Worm (Caenorhabditis elegans): ENCODE results near the gene F56D6.9.

Gene F56D6.9

DNA sequence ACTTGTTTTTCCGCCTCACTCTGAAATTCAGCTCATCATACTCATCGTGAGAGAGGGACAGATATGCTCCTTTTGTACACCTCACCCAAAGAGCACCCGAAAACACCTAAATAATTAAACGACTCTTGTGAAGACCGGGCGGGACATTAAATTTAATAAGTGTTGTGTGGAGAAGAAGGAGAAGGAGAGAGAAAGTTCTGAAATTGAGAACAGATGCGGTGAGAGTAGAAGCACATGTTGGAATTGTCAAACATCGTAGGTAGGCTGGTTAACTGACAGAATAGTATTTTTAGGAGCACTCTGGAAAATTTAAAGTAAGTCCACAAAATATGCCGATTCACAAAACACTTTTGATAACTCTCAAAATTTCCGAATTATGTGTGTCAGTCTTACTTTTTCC lies 38.6 kb upstream of the F56D6.9 start:
- no peak for TF ChIP-seq sptf-1 (tag; optimal IDR thresholded peaks at IDR 0.05)
- TF ChIP-seq zip-8 (tag; optimal IDR thresholded peaks at IDR 0.05): no peak

ce11 chrIV:3854606-3855005 lies 37.5 kb upstream of the F56D6.9 start:
- no peak for TF ChIP-seq M03D4.4 (tag; optimal IDR thresholded peaks at IDR 0.05)
- no peak for TF ChIP-seq nhr-237 (tag; optimal IDR thresholded peaks at IDR 0.05)
- no peak for TF ChIP-seq blmp-1 (tag; optimal IDR thresholded peaks at IDR 0.05)
- TF ChIP-seq sem-2 (GFP tag; optimal IDR thresholded peaks at IDR 0.05): no peak
- no peak for TF ChIP-seq mep-1 (tag; optimal IDR thresholded peaks at IDR 0.05)
- no peak for TF ChIP-seq ces-1 (GFP tag; optimal IDR thresholded peaks at IDR 0.05)
- peak; percentile 41 for TF ChIP-seq sptf-1 (tag; optimal IDR thresholded peaks at IDR 0.05)
- TF ChIP-seq nhr-12 (tag; optimal IDR thresholded peaks at IDR 0.05): no peak
- TF ChIP-seq cnd-1 (tag; optimal IDR thresholded peaks at IDR 0.05): no peak
- peak; percentile 50 for TF ChIP-seq mls-2 (tag; optimal IDR thresholded peaks at IDR 0.05)
- TF ChIP-seq flh-1 (GFP tag; optimal IDR thresholded peaks at IDR 0.05): peak; percentile 17
- no peak for TF ChIP-seq snpc-4 (tag; optimal IDR thresholded peaks at IDR 0.05)
- no peak for TF ChIP-seq drap-1 (GFP tag; optimal IDR thresholded peaks at IDR 0.05)
- no peak for TF ChIP-seq nhr-76 (tag; optimal IDR thresholded peaks at IDR 0.05)
- TF ChIP-seq elt-3 (tag; optimal IDR thresholded peaks at IDR 0.05): no peak
- no peak for TF ChIP-seq elt-1 (tag; optimal IDR thresholded peaks at IDR 0.05; ENCODE audit: borderline replicate concordance, insufficient read depth)
- TF ChIP-seq ceh-39 (tag; optimal IDR thresholded peaks at IDR 0.05): no peak
- TF ChIP-seq ztf-11 (tag; optimal IDR thresholded peaks at IDR 0.05): no peak
- no peak for TF ChIP-seq pha-4 (tag; optimal IDR thresholded peaks at IDR 0.05)
- no peak for TF ChIP-seq nhr-28 (tag; optimal IDR thresholded peaks at IDR 0.05)
- no peak for TF ChIP-seq lin-32 (GFP tag; optimal IDR thresholded peaks at IDR 0.05)
- TF ChIP-seq lsy-2 (tag; optimal IDR thresholded peaks at IDR 0.05): no peak
- no peak for TF ChIP-seq lin-13 (tag; optimal IDR thresholded peaks at IDR 0.05)
- no peak for TF ChIP-seq nhr-2 (tag; optimal IDR thresholded peaks at IDR 0.05)
- TF ChIP-seq ceh-83 (GFP tag; optimal IDR thresholded peaks at IDR 0.05): no peak
- TF ChIP-seq unc-62 (GFP tag; optimal IDR thresholded peaks at IDR 0.05): no peak
- TF ChIP-seq unc-120 (tag; optimal IDR thresholded peaks at IDR 0.05; ENCODE audit: poor library complexity, severe bottlenecking): peak; percentile 15
- TF ChIP-seq bed-3 (GFP tag; optimal IDR thresholded peaks at IDR 0.05): no peak
- TF ChIP-seq mab-5 (tag; optimal IDR thresholded peaks at IDR 0.05): no peak
- TF ChIP-seq ceh-43 (GFP tag; optimal IDR thresholded peaks at IDR 0.05): no peak
- TF ChIP-seq tbx-8 (GFP tag; optimal IDR thresholded peaks at IDR 0.05): no peak
- TF ChIP-seq zip-8 (tag; optimal IDR thresholded peaks at IDR 0.05): no peak
- TF ChIP-seq hlh-1 (tag; optimal IDR thresholded peaks at IDR 0.05): no peak

DNA sequence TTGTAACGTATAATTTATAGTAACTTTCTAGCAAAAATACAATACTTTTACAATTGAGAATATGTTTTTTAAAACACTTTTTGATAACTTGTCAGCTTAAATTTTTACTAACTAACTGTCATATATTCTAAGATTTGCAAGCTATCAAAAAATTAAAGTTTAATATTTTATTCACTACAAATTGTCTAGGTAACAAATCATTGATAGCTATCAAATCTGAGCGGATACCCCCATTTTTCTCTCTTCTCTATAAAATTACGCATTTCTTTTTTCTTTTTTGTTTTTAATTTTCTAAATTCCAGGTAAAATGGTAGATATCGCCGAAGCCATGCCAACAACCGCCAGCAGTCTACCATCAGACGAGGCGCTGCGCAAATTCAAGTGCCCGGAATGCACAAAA lies 36.6 kb upstream of the F56D6.9 start, which contains the start of gene zag-1:
zag-1 (plus strand) TSS at position 301 of the 400 bp plus-strand sequence.
- TF ChIP-seq lin-32 (GFP tag; optimal IDR thresholded peaks at IDR 0.05): no peak
- peak; percentile 4 for TF ChIP-seq blmp-1 (tag; optimal IDR thresholded peaks at IDR 0.05)
- TF ChIP-seq ceh-83 (GFP tag; optimal IDR thresholded peaks at IDR 0.05): no peak

DNA sequence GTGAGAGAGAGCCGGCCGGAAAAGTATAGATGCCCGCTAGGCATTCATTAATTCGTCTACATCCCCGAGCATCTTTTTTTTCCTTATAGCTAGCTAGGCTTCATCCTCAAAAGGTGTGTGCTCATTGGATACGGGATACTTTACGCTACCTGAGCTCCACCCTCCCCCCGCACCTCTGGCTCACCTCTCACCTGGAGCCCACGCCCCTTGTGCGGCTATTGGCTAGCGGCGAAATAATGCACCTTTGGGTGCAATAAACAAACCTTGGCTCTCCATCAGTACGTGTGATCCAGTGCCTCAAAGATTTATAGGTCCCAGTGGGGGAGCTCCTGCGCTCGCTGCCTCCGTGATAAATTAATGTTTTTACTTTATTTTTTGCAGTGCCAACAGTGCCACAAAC lies 35.9 kb upstream of the F56D6.9 start:
- TF ChIP-seq ceh-39 (tag; optimal IDR thresholded peaks at IDR 0.05) (no peak), lin-13 (tag; optimal IDR thresholded peaks at IDR 0.05) (no peak), lin-32 (GFP tag; optimal IDR thresholded peaks at IDR 0.05) (no peak), nhr-76 (tag; optimal IDR thresholded peaks at IDR 0.05) (no peak), M03D4.4 (tag; optimal IDR thresholded peaks at IDR 0.05) (no peak), elt-1 (tag; optimal IDR thresholded peaks at IDR 0.05; ENCODE audit: borderline replicate concordance, insufficient read depth) (no peak), tbx-8 (GFP tag; optimal IDR thresholded peaks at IDR 0.05) (no peak), sptf-1 (tag; optimal IDR thresholded peaks at IDR 0.05) (no peak), nhr-237 (tag; optimal IDR thresholded peaks at IDR 0.05) (no peak), unc-120 (tag; optimal IDR thresholded peaks at IDR 0.05; ENCODE audit: poor library complexity, severe bottlenecking) (peak; percentile 17), lsy-2 (tag; optimal IDR thresholded peaks at IDR 0.05) (peak; percentile 45)

ce11 chrIV:3857999-3858552 lies 34.1 kb upstream of the F56D6.9 start:
- TF ChIP-seq mls-2 (tag; optimal IDR thresholded peaks at IDR 0.05): no peak
- no peak for TF ChIP-seq flh-1 (GFP tag; optimal IDR thresholded peaks at IDR 0.05)
- TF ChIP-seq unc-62 (GFP tag; optimal IDR thresholded peaks at IDR 0.05): peak; percentile 76
- no peak for TF ChIP-seq M03D4.4 (tag; optimal IDR thresholded peaks at IDR 0.05)
- TF ChIP-seq ces-1 (GFP tag; optimal IDR thresholded peaks at IDR 0.05): peak; percentile 35
- no peak for TF ChIP-seq sem-2 (GFP tag; optimal IDR thresholded peaks at IDR 0.05)
- no peak for TF ChIP-seq lin-32 (GFP tag; optimal IDR thresholded peaks at IDR 0.05)
- no peak for TF ChIP-seq elt-1 (tag; optimal IDR thresholded peaks at IDR 0.05; ENCODE audit: borderline replicate concordance, insufficient read depth)
- no peak for TF ChIP-seq snpc-4 (tag; optimal IDR thresholded peaks at IDR 0.05)
